Worm (Caenorhabditis elegans): ENCODE results near the gene erfa-3.
A peak's percentile ranks its signal among the peaks of the same experiment; 100 is the strongest.

Gene erfa-3

DNA sequence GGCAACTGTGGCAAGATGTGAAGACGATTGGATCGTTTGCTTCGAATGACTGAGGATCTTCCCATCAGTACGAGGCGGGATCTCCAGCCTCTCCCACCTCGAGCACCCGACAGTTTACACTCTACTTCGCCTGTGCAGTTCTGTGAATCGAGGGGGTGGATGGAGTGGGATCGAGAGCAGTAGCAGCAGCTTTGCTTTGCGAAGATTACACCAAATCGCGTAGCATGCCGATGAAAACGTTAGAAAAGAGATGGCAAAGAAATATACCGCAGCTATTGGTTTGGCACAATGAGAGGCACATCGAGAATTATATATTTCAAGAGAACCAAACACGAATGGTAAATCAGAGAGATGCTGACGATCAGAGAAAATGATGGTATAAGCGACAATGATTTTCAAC is 38.4 kb downstream of the erfa-3 start, which contains the start of gene act-3 (continued):
- TF ChIP-seq alr-1 (tag; optimal IDR thresholded peaks at IDR 0.05; ENCODE audit: borderline replicate concordance): no peak
- no peak for TF ChIP-seq nhr-237 (tag; optimal IDR thresholded peaks at IDR 0.05)
- no peak for TF ChIP-seq nhr-12 (tag; optimal IDR thresholded peaks at IDR 0.05)
- TF ChIP-seq ama-1 (optimal IDR thresholded peaks at IDR 0.05): no peak
- no peak for TF ChIP-seq aly-2 (tag; optimal IDR thresholded peaks at IDR 0.05)
- TF ChIP-seq mab-9 (GFP tag; IDR thresholded peaks at IDR 0.05): no peak
- TF ChIP-seq hlh-4 (tag; optimal IDR thresholded peaks at IDR 0.05): no peak
- no peak for TF ChIP-seq fkh-4 (tag; optimal IDR thresholded peaks at IDR 0.05; ENCODE audit: borderline replicate concordance)
- TF ChIP-seq nhr-85 (tag): peak; percentile 36
- no peak for TF ChIP-seq ets-5 (GFP tag; IDR thresholded peaks at IDR 0.05)
- no peak for TF ChIP-seq ceh-90 (tag; optimal IDR thresholded peaks at IDR 0.05)
- peak in 1 of 3 experiments; percentile 1 for TF ChIP-seq ceh-82 (tag; optimal IDR thresholded peaks at IDR 0.05)
- no peak for TF ChIP-seq isw-1 (GFP tag; IDR thresholded peaks at IDR 0.05)
- TF ChIP-seq nhr-47 (tag; optimal IDR thresholded peaks at IDR 0.05): no peak
- no peak for TF ChIP-seq unc-98 (GFP tag; IDR thresholded peaks at IDR 0.05)
- TF ChIP-seq lir-3 (tag; optimal IDR thresholded peaks at IDR 0.05; ENCODE audit: poor library complexity): no peak
- no peak for TF ChIP-seq snpc-4 (tag; optimal IDR thresholded peaks at IDR 0.05)
- no peak for TF ChIP-seq skn-1 (tag; optimal IDR thresholded peaks at IDR 0.05)
- TF ChIP-seq nhr-71 (tag; optimal IDR thresholded peaks at IDR 0.05): peak; percentile 76
- no peak for TF ChIP-seq grh-1 (GFP tag; IDR thresholded peaks at IDR 0.05)
- TF ChIP-seq lin-35 (GFP tag; optimal IDR thresholded peaks at IDR 0.05): peak in 1 of 2 experiments; percentile 1
- no peak for TF ChIP-seq C04F5.9 (tag; optimal IDR thresholded peaks at IDR 0.05)
- no peak for TF ChIP-seq aha-1 (tag; optimal IDR thresholded peaks at IDR 0.05)
- TF ChIP-seq hpl-2 (GFP tag; optimal IDR thresholded peaks at IDR 0.05): no peak
- TF ChIP-seq efl-1 (optimal IDR thresholded peaks at IDR 0.05): no peak
- TF ChIP-seq efl-1 (GFP tag; optimal IDR thresholded peaks at IDR 0.05 in 1 of 2): no peak
- TF ChIP-seq dpl-1 (GFP tag; optimal IDR thresholded peaks at IDR 0.05): no peak
- TF ChIP-seq jun-1 (tag; optimal IDR thresholded peaks at IDR 0.05): no peak
- no peak for TF ChIP-seq nhr-11 (tag; optimal IDR thresholded peaks at IDR 0.05)
- no peak for TF ChIP-seq fkh-10 (GFP tag; optimal IDR thresholded peaks at IDR 0.05)
- no peak for TF ChIP-seq pqm-1 (tag; optimal IDR thresholded peaks at IDR 0.05)
- TF ChIP-seq nhr-28 (tag; optimal IDR thresholded peaks at IDR 0.05): no peak

DNA sequence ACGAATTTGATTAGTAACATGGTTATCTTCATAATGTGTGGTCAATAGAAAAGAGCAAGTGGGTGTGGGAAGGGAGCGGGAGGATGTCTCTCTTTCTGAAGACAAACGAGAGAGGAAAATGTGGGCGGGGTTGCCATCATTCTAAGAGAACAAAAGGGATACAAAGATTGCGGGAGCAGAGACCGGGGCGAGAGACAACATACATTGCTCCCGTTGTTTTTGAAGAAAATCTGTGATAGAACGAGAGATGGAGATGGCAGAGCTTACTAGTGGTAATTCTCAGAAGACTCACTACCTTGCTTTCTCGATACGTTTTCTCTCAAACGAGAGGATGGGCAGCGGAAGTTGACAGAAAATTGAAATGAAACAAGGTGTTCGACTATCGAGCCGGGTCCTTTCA is 39.5 kb downstream of the erfa-3 start:
- peak; percentile 57 for TF ChIP-seq nhr-71 (tag; optimal IDR thresholded peaks at IDR 0.05)
- peak in 1 of 2 experiments; percentile 36 for TF ChIP-seq lsy-2 (tag; optimal IDR thresholded peaks at IDR 0.05)
- peak; percentile 49 for TF ChIP-seq nhr-19 (GFP tag; conservative IDR thresholded peaks at IDR 0.05)
- TF ChIP-seq skn-1 (tag; optimal IDR thresholded peaks at IDR 0.05): no peak
- TF ChIP-seq C16A3.4 (tag; optimal IDR thresholded peaks at IDR 0.05): no peak
- TF ChIP-seq dsc-1 (tag; optimal IDR thresholded peaks at IDR 0.05): peak; percentile 7
- TF ChIP-seq nhr-77 (tag; optimal IDR thresholded peaks at IDR 0.05): no peak
- TF ChIP-seq irx-1 (tag; optimal IDR thresholded peaks at IDR 0.05): no peak
- no peak for TF ChIP-seq mdl-1 (tag; optimal IDR thresholded peaks at IDR 0.05)
- no peak for TF ChIP-seq nhr-20 (tag; optimal IDR thresholded peaks at IDR 0.05)
- TF ChIP-seq tbx-2 (tag; optimal IDR thresholded peaks at IDR 0.05): peak; percentile 14
- peak; percentile 73 for TF ChIP-seq rnt-1 (tag; optimal IDR thresholded peaks at IDR 0.05)
- no peak for TF ChIP-seq nhr-84 (tag; optimal IDR thresholded peaks at IDR 0.05)
- TF ChIP-seq pag-3 (tag; optimal IDR thresholded peaks at IDR 0.05; ENCODE audit: borderline replicate concordance, insufficient read depth): peak; percentile 82
- TF ChIP-seq lin-14 (GFP tag; optimal IDR thresholded peaks at IDR 0.05): peak; percentile 72
- TF ChIP-seq unc-30 (tag; optimal IDR thresholded peaks at IDR 0.05): no peak
- peak; percentile 9 for TF ChIP-seq snu-23 (GFP tag; optimal IDR thresholded peaks at IDR 0.05)
- TF ChIP-seq efl-1 (optimal IDR thresholded peaks at IDR 0.05): no peak
- TF ChIP-seq efl-1 (GFP tag; optimal IDR thresholded peaks at IDR 0.05 in 1 of 2): peak in 1 of 2 experiments; percentile 49
